Worm (Caenorhabditis elegans) whole organism, L1 larva: Measurements from ENCODE around the gene calf-1.

Source experiments
- aha-1 ChIP-seq: fragments of 150-350 bp; optimal IDR thresholded peaks from 2 replicates; lab custom pipeline; 2014; ENCODE audit warnings: missing biosample characterization, missing genetic modification characterization
- egl-27 ChIP-seq, 2 experiments: fragments of 150-350 bp in 1 of 2; sonication (generic microtip); optimal IDR thresholded peaks; 3 replicates each; lab custom pipeline; 2017 to 2018; ENCODE audit warnings: missing biosample characterization in 2 of 2, missing genetic modification characterization in 2 of 2, missing genetic modification reagents in 2 of 2
- fkh-10 ChIP-seq: sonication (generic microtip); optimal IDR thresholded peaks from 2 replicates; lab custom pipeline; 2017; ENCODE audit warnings: missing biosample characterization, missing genetic modification reagents, missing genetic modification characterization
- fos-1 ChIP-seq: fragments of 150-350 bp; optimal IDR thresholded peaks from 2 replicates; lab custom pipeline; 2014; ENCODE audit warnings: missing biosample characterization, missing genetic modification characterization
- lin-15B ChIP-seq: fragments of 150-350 bp; sonication (generic microtip); optimal IDR thresholded peaks from 3 replicates; lab custom pipeline; 2014; ENCODE audit warnings: missing biosample characterization, missing genetic modification characterization
- nhr-237 ChIP-seq: fragments of 150-350 bp; optimal IDR thresholded peaks from 2 replicates; lab custom pipeline; 2014; ENCODE audit warnings: missing biosample characterization, missing genetic modification characterization
- nhr-77 ChIP-seq: fragments of 150-350 bp; optimal IDR thresholded peaks from 2 replicates; lab custom pipeline; 2014; ENCODE audit warnings: missing biosample characterization, missing genetic modification characterization
- nhr-84 ChIP-seq: sonication (generic microtip); optimal IDR thresholded peaks from 2 replicates; lab custom pipeline; 2017; ENCODE audit warnings: missing biosample characterization, missing genetic modification characterization
- nhr-85 ChIP-seq: sonication (generic microtip); peaks from one replicate; lab custom pipeline; 2016; ENCODE audit warnings: missing genetic modification characterization, inconsistent platforms, missing compliant biosample characterization
- nhr-90 ChIP-seq: sonication (generic microtip); optimal IDR thresholded peaks from 2 replicates; lab custom pipeline; 2016; ENCODE audit warnings: mild to moderate bottlenecking, missing genetic modification characterization, missing compliant biosample characterization; ENCODE audit not compliant: poor library complexity
- skn-1 ChIP-seq: fragments of 150-350 bp; optimal IDR thresholded peaks from 2 replicates; lab custom pipeline; 2014; ENCODE audit warnings: missing biosample characterization, missing genetic modification characterization
- snpc-4 ChIP-seq: fragments of 150-350 bp; optimal IDR thresholded peaks from 2 replicates; lab custom pipeline; 2014; ENCODE audit warnings: missing biosample characterization, missing genetic modification characterization
- sptf-1 ChIP-seq: fragments of 150-350 bp; optimal IDR thresholded peaks from 2 replicates; lab custom pipeline; 2014; ENCODE audit warnings: missing biosample characterization, missing genetic modification characterization
- unc-62 ChIP-seq: fragments of 150-350 bp; optimal IDR thresholded peaks from 2 replicates; lab custom pipeline; 2014; ENCODE audit warnings: missing biosample characterization, missing genetic modification reagents, missing genetic modification characterization

DNA sequence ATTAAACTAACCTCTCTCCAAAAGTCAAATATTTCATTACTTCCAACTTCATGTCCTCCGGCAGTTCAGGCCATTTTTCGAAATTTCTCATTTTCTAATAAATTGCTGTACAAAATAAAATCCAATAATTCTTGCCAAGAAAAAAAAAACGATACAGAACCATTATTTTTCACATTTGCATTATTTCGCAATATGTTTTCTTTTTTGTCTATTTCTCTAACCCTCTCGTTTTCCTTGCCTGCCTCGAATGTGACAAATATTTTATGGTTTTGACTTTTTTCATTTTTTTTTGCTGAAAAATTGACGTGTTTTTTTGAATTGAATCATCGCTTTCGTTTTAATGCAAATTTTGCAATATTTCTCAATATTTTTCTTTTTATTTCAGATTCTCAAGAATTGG lies 43.3 kb upstream of the calf-1 start, which contains the start of the genes Y38H6C.9 and fbxa-150:
- TF ChIP-seq unc-62 (GFP tag; lab: Kevin White, UChicago) (no peak), fos-1 (tag; lab: Kevin White, UChicago) (no peak), nhr-85 (no peak), aha-1 (tag; lab: Kevin White, UChicago) (no peak), egl-27 (tag; optimal IDR thresholded peaks at IDR 0.05; lab: Kevin White, UChicago) (no peak), snpc-4 (tag; lab: Kevin White, UChicago) (no peak), nhr-84 (tag; lab: Kevin White, UChicago) (no peak), lin-15B (tag; lab: Kevin White, UChicago) (no peak), nhr-237 (tag; lab: Kevin White, UChicago) (no peak), nhr-77 (tag; lab: Kevin White, UChicago) (no peak), sptf-1 (tag; lab: Kevin White, UChicago) (no peak), skn-1 (peak; percentile 8), nhr-90 (tag; lab: Kevin White, UChicago) (no peak), fkh-10 (GFP tag; lab: Kevin White, UChicago) (no peak)
